Worm (Caenorhabditis elegans) whole organism, dauer: Measurements from ENCODE around the gene srg-54.
"Not testable (repeated sequence)": the region's sequence is repeated elsewhere in the genome, so short reads cannot be mapped to it uniquely, and the experiment has no call there.

ENCODE experiments used
- unc-62 ChIP-seq: sonication (generic microtip); optimal IDR thresholded peaks from 2 replicates; lab custom pipeline; 2017; ENCODE audit warnings: missing biosample characterization, missing genetic modification reagents, missing genetic modification characterization

The srg-54 gene

ce11 chrV:14915599-14915998 lies 8.4 kb downstream of the srg-54 start, which contains the start of gene H12D21.11:
Gene H12D21.11, plus strand, starts transcription at chrV:14915899.
- no peak for TF ChIP-seq unc-62

DNA sequence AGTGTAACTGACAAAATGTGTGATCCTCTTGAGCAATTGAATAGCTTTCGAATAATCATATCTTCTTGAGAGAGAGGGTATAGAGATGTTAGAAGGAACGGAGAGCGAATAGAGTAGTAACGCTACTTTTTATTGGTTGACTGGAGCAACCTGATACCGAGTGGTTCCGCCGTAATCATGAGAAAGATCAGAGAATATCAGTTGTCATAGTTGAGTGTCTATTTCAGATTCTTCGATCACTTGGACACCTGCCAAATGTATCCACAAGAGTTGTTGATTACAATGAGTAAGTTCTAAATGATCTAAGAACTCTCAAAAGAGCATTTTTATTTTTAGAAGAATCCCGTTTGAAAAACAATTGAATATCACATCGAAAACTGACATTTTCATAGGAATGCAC lies 13.2 kb downstream of the srg-54 start:
- no peak for TF ChIP-seq unc-62

ce11 chrV:14909331-14909835 lies 14.6 kb downstream of the srg-54 start, which contains the start of gene H12D21.9:
Gene H12D21.9, minus strand, starts transcription at chrV:14909478.
- no peak for TF ChIP-seq unc-62

ce11 chrV:14907445-14907844 lies 16.6 kb downstream of the srg-54 start:
- no peak for TF ChIP-seq unc-62

ce11 chrV:14900905-14901304 lies 23.1 kb downstream of the srg-54 start:
- no peak for TF ChIP-seq unc-62

DNA sequence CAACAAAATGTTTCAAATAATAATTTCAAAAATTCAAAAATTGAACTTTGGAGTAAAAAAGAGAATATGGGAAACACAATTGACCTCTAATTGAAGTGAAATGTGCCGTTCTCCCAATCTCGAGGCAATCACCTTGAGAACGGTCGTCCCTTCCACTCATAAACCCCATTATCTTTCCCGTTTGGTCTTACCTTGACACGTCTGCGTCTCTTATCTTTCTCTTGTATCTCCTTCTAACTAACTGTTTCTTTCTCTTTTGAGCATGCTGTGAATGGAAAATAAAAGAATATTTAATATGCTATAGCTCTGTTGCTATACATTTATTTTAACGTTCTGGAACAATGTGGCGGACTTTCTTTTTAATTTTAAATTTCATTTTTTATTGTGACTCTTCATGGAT lies 24.5 kb downstream of the srg-54 start, which contains the start of gene H12D21.10:
Gene H12D21.10 (plus strand): TSS at position 260 of the 400 bp plus-strand sequence.
- no peak for TF ChIP-seq unc-62

DNA sequence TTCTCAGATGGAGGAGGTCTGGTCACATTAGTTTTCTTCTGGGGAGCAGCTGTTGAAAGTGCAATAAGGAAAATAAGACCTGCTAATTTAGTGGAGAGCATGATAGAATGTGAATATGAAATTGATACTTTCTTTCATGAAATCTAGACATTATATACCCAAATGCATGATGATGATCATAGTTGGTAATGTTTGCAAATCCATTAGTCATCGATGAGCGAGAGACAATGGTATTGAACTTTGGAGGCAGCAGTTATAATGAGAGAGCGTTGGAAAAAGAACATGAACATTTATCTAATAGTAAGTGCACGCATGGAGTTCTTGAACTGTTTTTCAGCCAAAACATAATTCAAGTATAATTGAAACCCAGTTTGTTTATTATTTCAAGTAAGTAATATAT lies 26.3 kb downstream of the srg-54 start, which contains the start of gene H12D21.6:
Gene H12D21.6 (minus strand): TSS at position 101 of the 400 bp plus-strand sequence.
- no peak for TF ChIP-seq unc-62

DNA sequence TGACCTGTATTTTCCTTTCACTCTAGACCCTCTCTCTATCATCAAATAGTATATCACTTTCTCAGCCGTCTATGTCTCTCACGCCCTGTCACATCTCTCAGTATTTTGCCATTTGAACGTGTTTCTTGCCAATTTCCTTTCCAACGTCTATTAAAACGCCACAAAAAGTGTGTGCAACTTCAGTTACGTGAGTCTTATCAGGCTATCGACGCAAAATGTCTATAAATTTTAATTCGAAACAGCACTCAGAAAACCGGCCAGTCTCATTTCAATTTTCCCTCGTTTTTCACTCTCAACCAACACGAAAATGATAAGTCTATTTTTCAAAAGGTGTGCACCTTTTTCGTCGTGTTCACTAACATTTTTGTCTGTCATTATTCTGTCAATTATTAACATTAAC lies 28.4 kb downstream of the srg-54 start, which contains the start of gene mpst-3:
Gene mpst-3 (plus strand): TSS at position 91 of the 400 bp plus-strand sequence.
- no peak for TF ChIP-seq unc-62

- TF ChIP-seq unc-62 = no peak
These were observed 30.5 kb downstream of the srg-54 start, which contains the start of the genes mpst-2 and H12D21.5 for ce11 chrV:14893355-14894050. Gene mpst-2, minus strand, starts transcription at chrV:14893455. Gene H12D21.5, plus strand, starts transcription at chrV:14894000.

ce11 chrV:14890782-14891181 lies 33.2 kb downstream of the srg-54 start, which contains the start of gene nspa-2:
Gene nspa-2, plus strand, starts transcription at chrV:14891082.
- not testable (repeated sequence) for TF ChIP-seq unc-62

DNA sequence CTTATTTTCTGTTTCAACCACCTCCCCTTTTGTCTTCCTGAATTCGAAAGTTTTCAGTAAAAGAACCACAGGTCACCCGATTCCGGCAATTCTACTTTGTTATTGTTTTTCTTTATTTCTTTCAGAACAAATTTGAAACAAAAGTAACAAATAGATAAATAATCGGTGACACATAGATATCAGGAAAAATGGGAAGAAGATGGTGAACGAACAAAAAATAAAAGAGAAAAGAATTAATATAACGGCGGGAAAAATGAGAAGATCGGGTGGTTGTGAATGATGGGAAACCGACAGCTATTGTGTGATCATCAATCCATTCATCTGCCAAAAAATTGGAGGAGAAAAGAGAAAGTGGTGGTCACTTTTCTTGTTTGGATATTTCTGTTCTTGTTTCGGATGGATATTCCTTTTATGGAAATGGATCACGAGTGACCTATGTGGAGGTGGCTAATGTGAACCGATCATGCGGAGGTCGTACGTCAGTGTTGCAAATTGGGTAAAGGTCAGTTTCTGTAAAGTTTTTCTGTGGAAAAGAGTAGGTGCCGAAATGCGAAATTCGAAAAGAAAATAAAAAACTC lies 46.7 kb downstream of the srg-54 start:
- TF ChIP-seq unc-62 = no peak

DNA sequence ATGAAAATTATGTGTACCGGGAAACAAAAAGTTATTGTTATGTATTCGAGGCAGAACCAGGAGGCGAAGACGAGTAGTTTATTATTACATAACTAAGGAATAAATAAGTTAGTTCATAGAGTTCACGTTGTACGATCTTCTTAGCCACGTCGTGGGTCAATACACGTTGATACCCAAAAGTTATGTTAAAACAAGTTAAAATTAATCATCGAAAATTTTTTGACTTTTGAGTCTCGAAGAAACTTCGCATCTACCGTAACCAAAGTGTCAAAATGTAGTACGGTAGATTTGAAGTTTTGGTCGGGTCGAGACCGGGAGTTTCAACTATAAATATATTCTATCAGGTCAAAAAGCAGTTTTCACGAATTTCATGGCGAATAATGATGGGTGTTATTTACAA lies 47.3 kb downstream of the srg-54 start, which contains the start of gene ZC412.10:
Gene ZC412.10 (minus strand): TSS at position 101 of the 400 bp plus-strand sequence.
- TF ChIP-seq unc-62 = not testable (repeated sequence)

DNA sequence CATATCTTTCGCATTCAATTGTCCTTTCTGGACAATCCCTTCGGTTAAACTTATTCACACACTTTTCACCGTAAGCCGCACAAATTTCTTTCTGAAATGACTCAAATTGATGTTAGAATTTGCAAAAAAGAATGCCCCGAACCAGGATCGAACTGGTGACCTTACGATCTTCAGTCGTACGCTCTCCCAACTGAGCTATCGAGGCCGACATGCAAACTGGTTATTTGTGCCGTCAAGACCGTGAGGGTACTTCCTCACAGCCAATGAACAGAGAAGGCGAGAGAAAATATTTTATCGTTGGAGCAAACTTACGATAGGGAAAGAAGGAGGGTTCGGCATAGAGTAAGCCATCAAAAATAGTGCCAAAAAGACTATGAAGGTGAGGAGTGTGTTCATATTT lies 47.7 kb downstream of the srg-54 start:
- TF ChIP-seq unc-62 = no peak

- TF ChIP-seq unc-62 = no peak
These were observed 48.6 kb downstream of the srg-54 start, which contains the start of gene ZC412.5 for ce11 chrV:14875371-14875770. Gene ZC412.5, minus strand, starts transcription at chrV:14875471.
